Worm (Caenorhabditis elegans): ENCODE results near the gene clec-67.

- TF ChIP-seq lin-39 (tag; optimal IDR thresholded peaks at IDR 0.05) (no peak), elt-3 (tag; optimal IDR thresholded peaks at IDR 0.05) (no peak), nhr-12 (tag; optimal IDR thresholded peaks at IDR 0.05) (no peak), unc-62 (GFP tag; optimal IDR thresholded peaks at IDR 0.05) (no peak)
Measured at ce11 chrIV:3907506-3908188, 14.3 kb upstream of the clec-67 start, which contains the start of the genes F56D6.22 and F56D6.12.
